Worm (Caenorhabditis elegans) whole organism, L2 larva: ENCODE data around the gene fbxb-88.

ENCODE experiments used
- F13H6.1 ChIP-seq: sonication (generic microtip); optimal IDR thresholded peaks from 2 replicates; lab custom pipeline; 2016; ENCODE audit warnings: missing genetic modification characterization, missing compliant biosample characterization
- R02D3.7 ChIP-seq: fragments of 150-350 bp; optimal IDR thresholded peaks from 2 replicates; lab custom pipeline; 2014; ENCODE audit warnings: missing biosample characterization, missing genetic modification characterization
- alr-1 ChIP-seq: fragments of 150-350 bp; optimal IDR thresholded peaks from 2 replicates; lab custom pipeline; 2014; ENCODE audit warnings: missing biosample characterization, missing genetic modification characterization
- aly-2 ChIP-seq: fragments of 150-350 bp; optimal IDR thresholded peaks from 2 replicates; lab custom pipeline; 2014; ENCODE audit warnings: missing biosample characterization, missing genetic modification characterization
- egl-27 ChIP-seq: sonication (generic microtip); optimal IDR thresholded peaks from 3 replicates; lab custom pipeline; 2017; ENCODE audit warnings: missing biosample characterization, missing genetic modification reagents, missing genetic modification characterization
- elt-3 ChIP-seq: sonication (generic microtip); optimal IDR thresholded peaks from 2 replicates; lab custom pipeline; 2017; ENCODE audit warnings: missing biosample characterization, missing genetic modification characterization
- gmeb-1 ChIP-seq: fragments of 150-350 bp; optimal IDR thresholded peaks from 2 replicates; lab custom pipeline; 2014; ENCODE audit warnings: missing biosample characterization, missing genetic modification characterization
- nhr-11 ChIP-seq: fragments of 150-350 bp; optimal IDR thresholded peaks from 2 replicates; lab custom pipeline; 2014; ENCODE audit warnings: missing biosample characterization, missing genetic modification characterization
- nhr-237 ChIP-seq: fragments of 150-350 bp; optimal IDR thresholded peaks from 2 replicates; lab custom pipeline; 2014; ENCODE audit warnings: missing biosample characterization, missing genetic modification characterization
- nhr-6 ChIP-seq: fragments of 150-350 bp; optimal IDR thresholded peaks from 2 replicates; lab custom pipeline; 2014; ENCODE audit warnings: missing biosample characterization, missing genetic modification characterization
- zag-1 ChIP-seq: fragments of 150-350 bp; optimal IDR thresholded peaks from 2 replicates; lab custom pipeline; 2014; ENCODE audit warnings: missing biosample characterization, missing genetic modification characterization

- no peak for TF ChIP-seq zag-1
- no peak for TF ChIP-seq nhr-237 (tag; lab: Kevin White, UChicago)
- no peak for TF ChIP-seq nhr-6 (tag; lab: Kevin White, UChicago)
- TF ChIP-seq R02D3.7 (tag; lab: Kevin White, UChicago): no peak
- no peak for TF ChIP-seq aly-2 (tag; lab: Kevin White, UChicago)
- no peak for TF ChIP-seq nhr-11 (tag; lab: Kevin White, UChicago)
- no peak for TF ChIP-seq elt-3 (tag; lab: Kevin White, UChicago)
- TF ChIP-seq F13H6.1 (tag; lab: Kevin White, UChicago): no peak
- TF ChIP-seq gmeb-1 (tag; lab: Kevin White, UChicago): no peak
- TF ChIP-seq alr-1 (tag; lab: Kevin White, UChicago): no peak
- no peak for TF ChIP-seq egl-27 (tag; lab: Kevin White, UChicago)
These were observed 8.9 kb downstream of the fbxb-88 start for ce11 chrII:4818780-4819179.
